Worm (Caenorhabditis elegans) whole organism, mixed stage, embryonic: ENCODE data around the gene H20J04.1.

ENCODE experiments used
- blmp-1 ChIP-seq: fragments of 150-350 bp; optimal IDR thresholded peaks from 2 replicates; lab custom pipeline; 2014; ENCODE audit warnings: missing biosample characterization, missing genetic modification characterization
- ces-1 ChIP-seq: fragments of 150-350 bp; optimal IDR thresholded peaks from 2 replicates; lab custom pipeline; 2014; ENCODE audit warnings: missing biosample characterization, missing genetic modification reagents, missing genetic modification characterization
- drap-1 ChIP-seq: fragments of 200-800 bp; sonication (Bioruptor generic); optimal IDR thresholded peaks from 3 replicates; lab custom pipeline; 2018; ENCODE audit warnings: mild to moderate bottlenecking, missing genetic modification characterization, missing compliant biosample characterization
- elt-1 ChIP-seq: sonication (generic microtip); optimal IDR thresholded peaks from 2 replicates; lab custom pipeline; 2017; ENCODE audit warnings: missing genetic modification characterization, mild to moderate bottlenecking, missing compliant biosample characterization, antibody characterized with exemption, moderate library complexity, borderline replicate concordance; ENCODE audit not compliant: insufficient read depth
- hlh-1 ChIP-seq: fragments of 150-350 bp; optimal IDR thresholded peaks from 2 replicates; lab custom pipeline; 2014; ENCODE audit warnings: missing biosample characterization, missing genetic modification reagents, missing genetic modification characterization
- pha-4 ChIP-seq: fragments of 150-350 bp; optimal IDR thresholded peaks from 2 replicates; lab custom pipeline; 2018; ENCODE audit warnings: missing biosample characterization, missing genetic modification reagents, missing genetic modification characterization
- unc-62 ChIP-seq: fragments of 150-350 bp; optimal IDR thresholded peaks from 2 replicates; lab custom pipeline; 2014; ENCODE audit warnings: missing biosample characterization, missing genetic modification reagents, missing genetic modification characterization

DNA sequence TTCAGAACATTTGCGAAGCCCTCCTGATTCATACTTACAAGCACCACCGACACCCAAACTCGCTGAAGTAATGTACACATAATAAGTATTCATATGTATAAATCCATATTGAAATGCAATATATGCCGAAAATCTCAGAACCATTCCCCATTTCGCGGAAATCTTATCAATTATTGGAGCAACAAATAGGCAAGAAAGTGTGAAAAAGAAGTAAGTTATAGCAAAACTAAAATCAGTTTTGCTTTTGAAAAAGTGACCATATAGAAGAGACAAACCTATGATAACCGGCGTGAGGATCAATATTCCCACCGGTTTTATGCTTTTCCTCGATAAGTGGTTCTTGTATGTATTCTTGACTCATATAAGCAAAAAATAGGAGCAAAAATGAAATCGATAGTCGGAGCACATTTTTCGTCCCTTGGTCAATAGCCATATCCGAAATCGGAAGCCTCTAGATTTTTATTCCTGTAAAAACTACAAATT, 35.8 kb upstream of the H20J04.1 start, which contains the start of gene Y52E8A.6:
- TF ChIP-seq hlh-1 (tag; lab: Kevin White, UChicago) (no peak), unc-62 (GFP tag; lab: Kevin White, UChicago) (no peak), elt-1 (tag; lab: Kevin White, UChicago) (no peak), drap-1 (no peak), pha-4 (tag; lab: Kevin White, UChicago) (no peak), ces-1 (GFP tag; lab: Kevin White, UChicago) (no peak), blmp-1 (tag; lab: Kevin White, UChicago) (no peak)
